Worm (Caenorhabditis elegans): ENCODE measurements around the gene lgc-25.
"Not testable (repeated sequence)": the region's sequence is repeated elsewhere in the genome, so short reads cannot be mapped to it uniquely, and the experiment has no call there.

DNA sequence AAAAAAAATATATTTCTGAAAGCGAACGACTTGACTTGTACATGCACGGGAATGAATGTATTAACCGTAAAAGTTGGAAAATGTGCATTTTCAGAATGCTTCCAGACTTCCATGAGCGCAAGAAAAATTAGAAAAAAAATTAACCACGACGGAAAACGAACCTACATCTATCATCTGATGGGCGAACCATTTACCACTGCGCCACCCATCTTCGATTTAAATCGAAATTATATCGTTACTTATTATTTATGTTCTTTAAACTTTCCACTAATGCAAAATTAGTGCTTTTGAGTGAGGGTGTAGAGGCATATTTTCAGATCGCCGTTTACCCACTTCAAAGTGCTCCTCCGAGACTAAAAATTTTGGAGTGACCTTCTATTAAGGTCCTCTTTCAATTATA is 49.6 kb upstream of the lgc-25 start:
- not testable (repeated sequence) for TF ChIP-seq nhr-28 (tag; optimal IDR thresholded peaks at IDR 0.05); ceh-28 (tag; optimal IDR thresholded peaks at IDR 0.05); ama-1 (optimal IDR thresholded peaks at IDR 0.05); zag-1 (tag; optimal IDR thresholded peaks at IDR 0.05); lin-39 (tag; optimal IDR thresholded peaks at IDR 0.05); unc-62 (GFP tag; optimal IDR thresholded peaks at IDR 0.05); snpc-4 (tag; optimal IDR thresholded peaks at IDR 0.05); ztf-11 (tag; optimal IDR thresholded peaks at IDR 0.05)
- TF ChIP-seq elt-2 (tag; optimal IDR thresholded peaks at IDR 0.05): peak; percentile 18

Data from whole organism, L3 larva.